Worm (Caenorhabditis elegans) whole organism, mixed stage, embryonic: ENCODE results near the gene glr-8.

ENCODE experiments used
- M03D4.4 ChIP-seq: sonication (generic microtip); optimal IDR thresholded peaks from 2 replicates; lab custom pipeline; 2017; ENCODE audit warnings: mild to moderate bottlenecking, missing genetic modification characterization, missing compliant biosample characterization
- bed-3 ChIP-seq: fragments of 200-800 bp; sonication (Bioruptor generic); optimal IDR thresholded peaks from 3 replicates; lab custom pipeline; 2018; ENCODE audit warnings: mild to moderate bottlenecking, missing genetic modification characterization, moderate library complexity, missing compliant biosample characterization
- blmp-1 ChIP-seq: fragments of 150-350 bp; optimal IDR thresholded peaks from 2 replicates; lab custom pipeline; 2014; ENCODE audit warnings: missing biosample characterization, missing genetic modification characterization
- ceh-39 ChIP-seq: fragments of 150-350 bp; optimal IDR thresholded peaks from 2 replicates; lab custom pipeline; 2014; ENCODE audit warnings: missing biosample characterization, missing genetic modification characterization
- ceh-43 ChIP-seq: fragments of 200-800 bp; sonication (Bioruptor generic); optimal IDR thresholded peaks from 2 replicates; lab custom pipeline; 2018; ENCODE audit warnings: mild to moderate bottlenecking, missing genetic modification characterization, moderate library complexity, missing compliant biosample characterization
- ceh-83 ChIP-seq: fragments of 200-800 bp; sonication (Bioruptor generic); optimal IDR thresholded peaks from 2 replicates; lab custom pipeline; 2018; ENCODE audit warnings: mild to moderate bottlenecking, missing genetic modification characterization, missing compliant biosample characterization
- ces-1 ChIP-seq: fragments of 150-350 bp; optimal IDR thresholded peaks from 2 replicates; lab custom pipeline; 2014; ENCODE audit warnings: missing biosample characterization, missing genetic modification reagents, missing genetic modification characterization
- cnd-1 ChIP-seq: fragments of 200-800 bp; sonication (Bioruptor generic); optimal IDR thresholded peaks from 2 replicates; lab custom pipeline; 2018; ENCODE audit warnings: mild to moderate bottlenecking, missing genetic modification characterization, missing compliant biosample characterization
- drap-1 ChIP-seq: fragments of 200-800 bp; sonication (Bioruptor generic); optimal IDR thresholded peaks from 3 replicates; lab custom pipeline; 2018; ENCODE audit warnings: mild to moderate bottlenecking, missing genetic modification characterization, missing compliant biosample characterization
- elt-1 ChIP-seq: sonication (generic microtip); optimal IDR thresholded peaks from 2 replicates; lab custom pipeline; 2017; ENCODE audit warnings: missing genetic modification characterization, mild to moderate bottlenecking, missing compliant biosample characterization, antibody characterized with exemption, moderate library complexity, borderline replicate concordance; ENCODE audit not compliant: insufficient read depth
- flh-1 ChIP-seq: fragments of 200-800 bp; sonication (Bioruptor generic); optimal IDR thresholded peaks from 2 replicates; lab custom pipeline; 2018; ENCODE audit warnings: mild to moderate bottlenecking, missing genetic modification characterization, moderate library complexity, missing compliant biosample characterization
- ham-2 ChIP-seq: fragments of 200-800 bp; sonication (Bioruptor generic); optimal IDR thresholded peaks from 2 replicates; lab custom pipeline; 2018; ENCODE audit warnings: mild to moderate bottlenecking, missing genetic modification characterization, missing compliant biosample characterization
- hlh-1 ChIP-seq: fragments of 150-350 bp; optimal IDR thresholded peaks from 2 replicates; lab custom pipeline; 2014; ENCODE audit warnings: missing biosample characterization, missing genetic modification reagents, missing genetic modification characterization
- lin-13 ChIP-seq: fragments of 150-350 bp; optimal IDR thresholded peaks from 2 replicates; lab custom pipeline; 2014; ENCODE audit warnings: missing biosample characterization, missing genetic modification characterization
- lin-32 ChIP-seq: fragments of 200-800 bp; sonication (Bioruptor generic); optimal IDR thresholded peaks from 2 replicates; lab custom pipeline; 2018; ENCODE audit warnings: mild to moderate bottlenecking, missing genetic modification characterization, missing compliant biosample characterization
- lsy-2 ChIP-seq: fragments of 150-350 bp; optimal IDR thresholded peaks from 2 replicates; lab custom pipeline; 2014; ENCODE audit warnings: missing biosample characterization, missing genetic modification characterization
- mab-5 ChIP-seq: fragments of 150-350 bp; optimal IDR thresholded peaks from 2 replicates; lab custom pipeline; 2014; ENCODE audit warnings: missing biosample characterization, missing genetic modification characterization
- mep-1 ChIP-seq: fragments of 150-350 bp; optimal IDR thresholded peaks from 2 replicates; lab custom pipeline; 2017; ENCODE audit warnings: missing biosample characterization, missing genetic modification reagents, missing genetic modification characterization, inconsistent platforms
- mls-2 ChIP-seq: sonication (generic microtip); optimal IDR thresholded peaks from 2 replicates; lab custom pipeline; 2016; ENCODE audit warnings: mild to moderate bottlenecking, missing genetic modification characterization, moderate library complexity, missing compliant biosample characterization
- nhr-12 ChIP-seq: fragments of 150-350 bp; optimal IDR thresholded peaks from 2 replicates; lab custom pipeline; 2014; ENCODE audit warnings: missing biosample characterization, missing genetic modification characterization
- nhr-2 ChIP-seq: fragments of 150-350 bp; optimal IDR thresholded peaks from 2 replicates; lab custom pipeline; 2014; ENCODE audit warnings: missing biosample characterization, missing genetic modification characterization
- nhr-237 ChIP-seq: fragments of 150-350 bp; optimal IDR thresholded peaks from 2 replicates; lab custom pipeline; 2014; ENCODE audit warnings: missing biosample characterization, missing genetic modification characterization
- nhr-28 ChIP-seq: fragments of 150-350 bp; optimal IDR thresholded peaks from 2 replicates; lab custom pipeline; 2014; ENCODE audit warnings: missing biosample characterization, missing genetic modification characterization
- nhr-76 ChIP-seq: sonication (generic microtip); optimal IDR thresholded peaks from 2 replicates; lab custom pipeline; 2017; ENCODE audit warnings: missing biosample characterization, missing genetic modification characterization
- sem-2 ChIP-seq: fragments of 200-800 bp; sonication (Bioruptor generic); optimal IDR thresholded peaks from 2 replicates; lab custom pipeline; 2018; ENCODE audit warnings: mild to moderate bottlenecking, missing genetic modification characterization, missing compliant biosample characterization
- snpc-4 ChIP-seq: fragments of 150-350 bp; optimal IDR thresholded peaks from 2 replicates; lab custom pipeline; 2014; ENCODE audit warnings: missing biosample characterization, missing genetic modification characterization
- sptf-1 ChIP-seq: sonication (generic microtip); optimal IDR thresholded peaks from 2 replicates; lab custom pipeline; 2017; ENCODE audit warnings: mild to moderate bottlenecking, missing genetic modification characterization, moderate library complexity, missing compliant biosample characterization
- tbx-8 ChIP-seq: fragments of 200-800 bp; sonication (Bioruptor generic); optimal IDR thresholded peaks from 2 replicates; lab custom pipeline; 2018; ENCODE audit warnings: mild to moderate bottlenecking, missing genetic modification characterization, moderate library complexity, missing compliant biosample characterization
- unc-120 ChIP-seq: sonication (generic microtip); optimal IDR thresholded peaks from 2 replicates; lab custom pipeline; 2017; ENCODE audit warnings: missing genetic modification characterization, missing compliant biosample characterization; ENCODE audit not compliant: poor library complexity, severe bottlenecking
- unc-39 ChIP-seq: fragments of 150-350 bp; optimal IDR thresholded peaks from 2 replicates; lab custom pipeline; 2014; ENCODE audit warnings: missing biosample characterization, missing genetic modification characterization
- zip-8 ChIP-seq: fragments of 150-350 bp; optimal IDR thresholded peaks from 2 replicates; lab custom pipeline; 2014; ENCODE audit warnings: missing biosample characterization, missing genetic modification characterization

glr-8 gene

DNA sequence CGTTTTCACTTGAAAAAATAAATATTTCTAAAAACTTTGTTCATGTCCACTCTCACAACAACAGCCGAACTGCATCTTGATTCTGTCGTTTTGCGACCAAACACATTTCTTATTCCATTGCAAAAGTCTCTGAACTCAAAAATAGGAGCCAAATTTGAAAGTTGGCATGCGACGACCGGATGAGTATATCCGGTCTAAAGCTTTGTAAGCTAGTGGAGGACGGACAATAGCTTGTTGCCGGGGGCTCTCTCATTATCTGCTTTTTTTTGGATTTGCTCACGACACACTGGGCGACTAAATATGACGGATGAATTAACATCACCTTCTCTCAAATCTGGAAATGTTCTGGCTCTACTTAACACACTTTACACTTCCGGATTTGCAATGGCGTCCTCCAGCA lies 44.1 kb upstream of the glr-8 start, which contains the start of gene K04E7.1:
Gene K04E7.1 (plus strand): TSS at position 301 of the 400 bp plus-strand sequence.
- no peak for TF ChIP-seq cnd-1 (tag; lab: Kevin White, UChicago)

DNA sequence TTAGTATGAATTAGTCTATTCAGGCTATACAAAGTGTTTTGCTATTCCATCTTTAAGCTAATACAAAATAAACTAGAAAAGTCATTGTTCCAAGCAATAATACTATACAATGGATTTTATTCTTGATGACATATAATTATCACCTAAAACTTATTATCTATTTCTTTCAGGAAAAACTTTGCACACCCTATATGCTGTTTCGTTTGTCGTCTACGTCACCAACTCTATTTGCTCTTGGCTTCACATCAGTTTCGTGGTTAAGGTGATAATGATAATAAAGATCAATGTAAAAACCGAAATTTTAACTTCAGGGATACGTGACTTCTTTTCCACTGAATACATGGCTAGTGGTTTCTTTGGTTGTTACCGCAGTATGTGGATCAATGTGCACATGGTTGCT lies 43.3 kb upstream of the glr-8 start:
- TF ChIP-seq blmp-1 (tag; lab: Kevin White, UChicago): no peak
- TF ChIP-seq lin-13 (tag; lab: Kevin White, UChicago): no peak
- no peak for TF ChIP-seq mls-2
- TF ChIP-seq tbx-8: no peak
- no peak for TF ChIP-seq zip-8 (tag; lab: Kevin White, UChicago)
- no peak for TF ChIP-seq hlh-1 (tag; lab: Kevin White, UChicago)
- no peak for TF ChIP-seq sptf-1 (tag; lab: Kevin White, UChicago)
- no peak for TF ChIP-seq flh-1
- TF ChIP-seq snpc-4 (tag; lab: Kevin White, UChicago): no peak
- no peak for TF ChIP-seq unc-39 (tag; lab: Kevin White, UChicago)
- TF ChIP-seq nhr-2 (tag; lab: Kevin White, UChicago): no peak
- no peak for TF ChIP-seq drap-1 (GFP tag; lab: Kevin White, UChicago)
- TF ChIP-seq nhr-76 (tag; lab: Kevin White, UChicago): no peak
- TF ChIP-seq nhr-28 (tag; lab: Kevin White, UChicago): no peak
- no peak for TF ChIP-seq mab-5
- no peak for TF ChIP-seq unc-120 (tag; lab: Kevin White, UChicago)
- TF ChIP-seq elt-1: no peak
- no peak for TF ChIP-seq ceh-43 (GFP tag; lab: Kevin White, UChicago)
- TF ChIP-seq lsy-2: no peak
- TF ChIP-seq, all 35 proteins: peak for 0

DNA sequence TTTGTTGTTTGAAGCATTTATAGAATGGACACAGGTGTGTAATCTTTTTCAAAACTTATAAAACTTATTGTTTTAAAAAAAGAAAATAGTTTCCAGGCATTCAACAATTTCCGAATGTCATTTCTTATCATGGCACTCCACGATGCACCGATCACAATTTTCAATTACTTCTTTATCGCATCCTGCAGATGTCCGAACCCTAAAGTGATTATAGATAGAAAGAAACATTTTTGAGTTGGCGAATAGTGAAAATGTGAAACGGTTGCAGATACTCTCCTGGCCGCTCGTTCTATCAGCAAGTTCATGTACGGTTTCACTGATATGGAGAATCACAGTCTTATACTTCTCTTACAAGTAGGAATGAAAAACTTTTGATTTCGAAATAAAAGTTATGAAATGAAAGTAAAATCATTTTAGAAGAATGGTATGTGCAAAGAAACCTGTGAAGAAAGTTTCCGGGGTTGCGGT lies 42.8 kb upstream of the glr-8 start, which contains the start of gene C15B12.2:
Gene C15B12.2 (plus strand): TSS at position 418 of the 468 bp plus-strand sequence.
- TF ChIP-seq ham-2 (GFP tag; lab: Kevin White, UChicago): no peak
- no peak for TF ChIP-seq nhr-76 (tag; lab: Kevin White, UChicago)
- TF ChIP-seq tbx-8: no peak

DNA sequence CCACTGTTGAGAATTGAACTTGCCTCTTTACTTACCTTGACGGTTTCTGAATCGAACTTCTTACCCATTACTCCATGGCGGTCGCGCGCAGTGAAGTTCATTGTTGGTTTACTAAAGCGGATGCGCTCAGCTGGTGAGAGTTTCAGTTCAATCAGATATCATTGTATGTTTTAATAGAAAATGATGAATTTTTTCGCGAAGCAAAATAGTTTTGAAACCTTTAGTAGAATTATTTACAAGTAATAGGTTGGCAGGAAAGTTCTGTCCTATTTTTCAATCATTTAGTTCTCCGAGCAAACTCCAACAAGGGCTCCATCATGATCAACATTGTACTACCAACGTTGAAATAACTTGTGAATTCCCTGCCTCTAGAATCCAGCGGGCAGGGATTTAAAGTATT lies 38.3 kb upstream of the glr-8 start, which contains the start of gene C15B12.3:
Gene C15B12.3 (minus strand): TSS at position 101 of the 400 bp plus-strand sequence.
- TF ChIP-seq hlh-1 (tag; lab: Kevin White, UChicago) (no peak), ceh-83 (GFP tag; lab: Kevin White, UChicago) (no peak), ces-1 (GFP tag; lab: Kevin White, UChicago) (no peak), sptf-1 (tag; lab: Kevin White, UChicago) (no peak), ceh-43 (GFP tag; lab: Kevin White, UChicago) (no peak), ceh-39 (tag; lab: Kevin White, UChicago) (no peak), snpc-4 (tag; lab: Kevin White, UChicago) (no peak), cnd-1 (tag; lab: Kevin White, UChicago) (no peak)

DNA sequence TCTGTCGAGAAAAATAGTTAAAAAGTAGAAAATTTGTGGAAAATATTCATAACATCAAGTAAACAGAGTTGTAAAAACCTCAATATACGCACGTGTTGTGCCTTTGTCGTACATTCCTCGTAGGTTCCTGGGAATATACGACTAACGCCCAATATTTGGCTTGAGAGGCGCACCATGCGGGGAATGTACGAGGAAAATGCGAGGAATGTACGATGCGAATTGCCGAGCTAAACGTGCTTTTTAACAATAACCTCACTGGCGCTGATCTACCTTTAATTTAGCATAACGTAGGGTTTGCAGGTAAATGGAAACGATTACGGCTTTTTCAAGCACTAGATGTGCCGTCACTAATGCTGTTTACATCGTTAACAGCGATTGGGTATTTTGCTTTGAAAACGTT lies 37.3 kb upstream of the glr-8 start, which contains the start of gene C15B12.9:
Gene C15B12.9 (plus strand): TSS at position 301 of the 400 bp plus-strand sequence.
- TF ChIP-seq mls-2 (no peak), M03D4.4 (tag; lab: Kevin White, UChicago) (no peak), lin-13 (tag; lab: Kevin White, UChicago) (no peak), ceh-39 (tag; lab: Kevin White, UChicago) (no peak), elt-1 (no peak), sem-2 (no peak), flh-1 (no peak), nhr-12 (tag; lab: Kevin White, UChicago) (no peak), mep-1 (tag; lab: Kevin White, UChicago) (no peak), cnd-1 (tag; lab: Kevin White, UChicago) (no peak), bed-3 (no peak), mab-5 (no peak), lin-32 (GFP tag; lab: Kevin White, UChicago) (no peak), nhr-237 (tag; lab: Kevin White, UChicago) (no peak), nhr-76 (tag; lab: Kevin White, UChicago) (no peak)
